Worm (Caenorhabditis elegans) whole organism, early embryonic: ENCODE measurements around the gene cest-7.

Source experiments
- B0310.2 ChIP-seq: sonication (generic microtip); optimal IDR thresholded peaks from 2 replicates; lab custom pipeline; 2016; ENCODE audit warnings: mild to moderate bottlenecking, missing genetic modification characterization, missing compliant biosample characterization
- aly-1 ChIP-seq: sonication (generic microtip); optimal IDR thresholded peaks from 2 replicates; lab custom pipeline; 2016; ENCODE audit warnings: missing genetic modification characterization, missing compliant biosample characterization
- ama-1 ChIP-seq: fragments of 150-350 bp; optimal IDR thresholded peaks from 2 replicates; lab custom pipeline; 2014
- ceh-13 ChIP-seq: fragments of 200-800 bp; sonication (Bioruptor generic); optimal IDR thresholded peaks from 2 replicates; lab custom pipeline; 2018; ENCODE audit warnings: mild to moderate bottlenecking, missing genetic modification characterization, missing compliant biosample characterization
- ceh-36 ChIP-seq: sonication (generic microtip); optimal IDR thresholded peaks from 2 replicates; lab custom pipeline; 2016; ENCODE audit warnings: missing genetic modification characterization, inconsistent platforms, missing compliant biosample characterization
- ets-7 ChIP-seq: sonication (generic microtip); optimal IDR thresholded peaks from 2 replicates; lab custom pipeline; 2016; ENCODE audit warnings: missing genotype, missing genetic modification characterization, missing compliant biosample characterization
- flt-1 ChIP-seq: fragments of 200-800 bp; sonication (Bioruptor generic); IDR thresholded peaks from 2 replicates; pipeline ENCODE4 v1.3.6; 2022; ENCODE audit warnings: missing genetic modification characterization, missing compliant biosample characterization
- hmbx-1 ChIP-seq: sonication (generic microtip); optimal IDR thresholded peaks from 2 replicates; lab custom pipeline; 2016; ENCODE audit warnings: mild to moderate bottlenecking, missing genetic modification characterization, missing compliant biosample characterization
- hmg-4 ChIP-seq: fragments of 200-800 bp; sonication (Bioruptor generic); optimal IDR thresholded peaks from 2 replicates; lab custom pipeline; 2018; ENCODE audit warnings: mild to moderate bottlenecking, missing genetic modification characterization, missing compliant biosample characterization
- scrt-1 ChIP-seq: fragments of 200-800 bp; sonication (Bioruptor generic); IDR thresholded peaks from 2 replicates; pipeline ENCODE4 v1.3.6; 2022; ENCODE audit warnings: missing genetic modification characterization, missing compliant biosample characterization
- sea-1 ChIP-seq: fragments of 200-800 bp; sonication (Bioruptor generic); conservative IDR thresholded peaks from 2 replicates; pipeline ENCODE4 v1.3.6; 2022; ENCODE audit warnings: missing genetic modification characterization, missing compliant biosample characterization
- tbx-11 ChIP-seq: fragments of 200-800 bp; sonication (Bioruptor generic); IDR thresholded peaks from 2 replicates; pipeline ENCODE4 v1.3.6; 2022; ENCODE audit warnings: missing genetic modification characterization, missing compliant biosample characterization
- tbx-37 ChIP-seq: fragments of 200-800 bp; sonication (Bioruptor generic); conservative IDR thresholded peaks from 2 replicates; pipeline ENCODE4 v1.3.6; 2022; ENCODE audit warnings: missing genetic modification reagents, missing genetic modification characterization, missing compliant biosample characterization
- tra-4 ChIP-seq: sonication (generic microtip); optimal IDR thresholded peaks from 2 replicates; lab custom pipeline; 2017; ENCODE audit warnings: missing genetic modification characterization, missing compliant biosample characterization

- TF ChIP-seq ama-1 (no peak), scrt-1 (GFP tag; lab: Robert Waterston, UW) (no peak), flt-1 (GFP tag; lab: Robert Waterston, UW) (no peak), tra-4 (tag; lab: Kevin White, UChicago) (no peak), tbx-11 (GFP tag; lab: Robert Waterston, UW) (no peak), ceh-36 (no peak), aly-1 (tag; lab: Kevin White, UChicago) (no peak), B0310.2 (tag; lab: Kevin White, UChicago) (no peak), tbx-37 (no peak), ets-7 (tag; lab: Kevin White, UChicago) (no peak), hmbx-1 (no peak), ceh-13 (GFP tag; lab: Kevin White, UChicago) (no peak), hmg-4 (GFP tag; lab: Kevin White, UChicago) (no peak), sea-1 (GFP tag; lab: Robert Waterston, UW) (no peak)
These were observed 4.7 kb downstream of the cest-7 start for ce11 chrX:12234424-12234823.
